Worm (Caenorhabditis elegans): Measurements from ENCODE around the gene hda-5.

- no peak for TF ChIP-seq lin-11 (tag; optimal IDR thresholded peaks at IDR 0.05)
- TF ChIP-seq ceh-82 (tag; optimal IDR thresholded peaks at IDR 0.05), result no peak
- TF ChIP-seq nhr-23 (tag; optimal IDR thresholded peaks at IDR 0.05), result no peak
- no peak for TF ChIP-seq ZK546.5 (tag; optimal IDR thresholded peaks at IDR 0.05)
- TF ChIP-seq nhr-77 (tag; optimal IDR thresholded peaks at IDR 0.05), result no peak
- no peak for TF ChIP-seq elt-3 (tag; optimal IDR thresholded peaks at IDR 0.05)
- no peak for TF ChIP-seq nhr-25 (tag; optimal IDR thresholded peaks at IDR 0.05)
- TF ChIP-seq ama-1 (optimal IDR thresholded peaks at IDR 0.05), result peak; percentile 99
- no peak for TF ChIP-seq zag-1 (tag; optimal IDR thresholded peaks at IDR 0.05)
- peak; percentile 53 for TF ChIP-seq nhr-12 (tag; optimal IDR thresholded peaks at IDR 0.05)
- no peak for TF ChIP-seq aly-2 (tag; optimal IDR thresholded peaks at IDR 0.05)
- no peak for TF ChIP-seq dmd-4 (tag; optimal IDR thresholded peaks at IDR 0.05)
- TF ChIP-seq nhr-6 (tag; optimal IDR thresholded peaks at IDR 0.05), result no peak
- no peak for TF ChIP-seq nhr-237 (tag; optimal IDR thresholded peaks at IDR 0.05)
Measured at ce11 chrII:11761806-11762512, 36.9 kb upstream of the hda-5 start.

Data from whole organism, L2 larva.